Fruit fly (Drosophila melanogaster): Measurements from ENCODE around the gene grp.

grp gene

dm6 chr2L:16703753-16704152 is 23.9 kb downstream of the grp start:
- TF ChIP-seq CG8478 (optimal IDR thresholded peaks at IDR 0.05) (no peak), pan (optimal IDR thresholded peaks at IDR 0.05) (no peak), usp (GFP tag; optimal IDR thresholded peaks at IDR 0.05) (no peak), psq (optimal IDR thresholded peaks at IDR 0.05) (no peak), EcR (GFP tag; optimal IDR thresholded peaks at IDR 0.05) (no peak), Dll (optimal IDR thresholded peaks at IDR 0.05) (no peak)

dm6 chr2L:16706882-16707775 is 27.3 kb downstream of the grp start:
- TF ChIP-seq psq (optimal IDR thresholded peaks at IDR 0.05): no peak

dm6 chr2L:16709693-16710092 is 29.8 kb downstream of the grp start:
- no peak for TF ChIP-seq pan (optimal IDR thresholded peaks at IDR 0.05)
- TF ChIP-seq EcR (GFP tag; optimal IDR thresholded peaks at IDR 0.05): no peak
- TF ChIP-seq psq (optimal IDR thresholded peaks at IDR 0.05): no peak
- no peak for TF ChIP-seq Dll (optimal IDR thresholded peaks at IDR 0.05)
- TF ChIP-seq usp (GFP tag; optimal IDR thresholded peaks at IDR 0.05): no peak
- TF ChIP-seq CG8478 (optimal IDR thresholded peaks at IDR 0.05): no peak

- TF ChIP-seq psq (optimal IDR thresholded peaks at IDR 0.05) (no peak), EcR (GFP tag; optimal IDR thresholded peaks at IDR 0.05) (no peak), usp (GFP tag; optimal IDR thresholded peaks at IDR 0.05) (no peak), Dll (optimal IDR thresholded peaks at IDR 0.05) (no peak), pan (optimal IDR thresholded peaks at IDR 0.05) (no peak), CG8478 (optimal IDR thresholded peaks at IDR 0.05) (no peak)
Observed at dm6 chr2L:16710234-16710633, 30.4 kb downstream of the grp start.

- TF ChIP-seq pan (optimal IDR thresholded peaks at IDR 0.05) (no peak), CG8478 (optimal IDR thresholded peaks at IDR 0.05) (no peak), psq (optimal IDR thresholded peaks at IDR 0.05) (no peak), usp (GFP tag; optimal IDR thresholded peaks at IDR 0.05) (no peak), Dll (optimal IDR thresholded peaks at IDR 0.05) (no peak), EcR (GFP tag; optimal IDR thresholded peaks at IDR 0.05) (no peak)
Observed at dm6 chr2L:16710677-16711076, 30.8 kb downstream of the grp start.

dm6 chr2L:16711891-16712290 is 32.0 kb downstream of the grp start:
- TF ChIP-seq pan (optimal IDR thresholded peaks at IDR 0.05) (no peak), CG8478 (optimal IDR thresholded peaks at IDR 0.05) (no peak), Dll (optimal IDR thresholded peaks at IDR 0.05) (no peak), EcR (GFP tag; optimal IDR thresholded peaks at IDR 0.05) (no peak), usp (GFP tag; optimal IDR thresholded peaks at IDR 0.05) (no peak), psq (optimal IDR thresholded peaks at IDR 0.05) (no peak)

dm6 chr2L:16713929-16714328 is 34.1 kb downstream of the grp start:
- TF ChIP-seq usp (GFP tag; optimal IDR thresholded peaks at IDR 0.05): no peak
- TF ChIP-seq CG8478 (optimal IDR thresholded peaks at IDR 0.05): no peak
- no peak for TF ChIP-seq Dll (optimal IDR thresholded peaks at IDR 0.05)
- no peak for TF ChIP-seq psq (optimal IDR thresholded peaks at IDR 0.05)
- no peak for TF ChIP-seq pan (optimal IDR thresholded peaks at IDR 0.05)
- no peak for TF ChIP-seq EcR (GFP tag; optimal IDR thresholded peaks at IDR 0.05)

- TF ChIP-seq CG8478 (optimal IDR thresholded peaks at IDR 0.05) (no peak), pan (optimal IDR thresholded peaks at IDR 0.05) (no peak), EcR (GFP tag; optimal IDR thresholded peaks at IDR 0.05) (no peak), usp (GFP tag; optimal IDR thresholded peaks at IDR 0.05) (no peak), Dll (optimal IDR thresholded peaks at IDR 0.05) (no peak), psq (optimal IDR thresholded peaks at IDR 0.05) (no peak)
Observed at dm6 chr2L:16715133-16715833, 35.4 kb downstream of the grp start.

dm6 chr2L:16715841-16716701 is 36.2 kb downstream of the grp start, which contains the start of the genes Cyt-c-d and CG31808:
TSS of gene Cyt-c-d (plus strand) at chr2L:16715891.
TSS of gene CG31808 (minus strand) at chr2L:16716195.
- TF ChIP-seq usp (GFP tag; optimal IDR thresholded peaks at IDR 0.05): no peak

- TF ChIP-seq EcR (GFP tag; optimal IDR thresholded peaks at IDR 0.05) (no peak), Dll (optimal IDR thresholded peaks at IDR 0.05) (no peak), usp (GFP tag; optimal IDR thresholded peaks at IDR 0.05) (no peak), psq (optimal IDR thresholded peaks at IDR 0.05) (no peak), pan (optimal IDR thresholded peaks at IDR 0.05) (no peak), CG8478 (optimal IDR thresholded peaks at IDR 0.05) (no peak)
Observed at dm6 chr2L:16716771-16717170, 36.9 kb downstream of the grp start.

dm6 chr2L:16718446-16719173 is 38.8 kb downstream of the grp start:
- TF ChIP-seq CG8478 (optimal IDR thresholded peaks at IDR 0.05) (no peak), pan (optimal IDR thresholded peaks at IDR 0.05) (no peak), Dll (optimal IDR thresholded peaks at IDR 0.05) (no peak), usp (GFP tag; optimal IDR thresholded peaks at IDR 0.05) (no peak), EcR (GFP tag; optimal IDR thresholded peaks at IDR 0.05) (no peak), psq (optimal IDR thresholded peaks at IDR 0.05) (no peak)
